Fruit fly (Drosophila melanogaster): ENCODE measurements around the gene NijA.

Gene NijA

dm6 chr3L:10656451-10657198 is 40.1 kb downstream of the NijA start (continued):
- TF ChIP-seq CG2712 (tag; optimal IDR thresholded peaks at IDR 0.05) (peak; percentile 45), CG7745 (tag; optimal IDR thresholded peaks at IDR 0.05) (no peak), NC2α (GFP tag; optimal IDR thresholded peaks at IDR 0.05) (peak; percentile 63), CG8281 (tag; optimal IDR thresholded peaks at IDR 0.05) (peak; percentile 40), amos (GFP tag; IDR thresholded peaks at IDR 0.05; ENCODE audit: partially characterized antibody) (no peak), ind (GFP tag; optimal IDR thresholded peaks at IDR 0.05) (no peak), croc (GFP tag; conservative IDR thresholded peaks at IDR 0.05) (no peak), CG17912 (GFP tag; optimal IDR thresholded peaks at IDR 0.05) (peak; percentile 72), fd102C (GFP tag; optimal IDR thresholded peaks at IDR 0.05) (no peak), klu (GFP tag; IDR thresholded peaks at IDR 0.05) (no peak), CG6654 (GFP tag; optimal IDR thresholded peaks at IDR 0.05) (no peak), CG1233 (GFP tag; optimal IDR thresholded peaks at IDR 0.05) (peak; percentile 83), CG9797 (GFP tag; optimal IDR thresholded peaks at IDR 0.05) (no peak), CG2116 (GFP tag; optimal IDR thresholded peaks at IDR 0.05) (peak; percentile 60), CG6683 (GFP tag; optimal IDR thresholded peaks at IDR 0.05) (peak; percentile 58), Nf-YB (GFP tag; optimal IDR thresholded peaks at IDR 0.05) (peak; percentile 47), zfh2 (GFP tag; optimal IDR thresholded peaks at IDR 0.05) (no peak), CG12104 (GFP tag; optimal IDR thresholded peaks at IDR 0.05) (peak; percentile 38), CG16815 (GFP tag; optimal IDR thresholded peaks at IDR 0.05) (no peak), BEAF-32 (GFP tag; optimal IDR thresholded peaks at IDR 0.05) (no peak), CG3726 (GFP tag; IDR thresholded peaks at IDR 0.05) (no peak), Pdp1 (GFP tag; optimal IDR thresholded peaks at IDR 0.05) (peak; percentile 34 to 55), nom (GFP tag; optimal IDR thresholded peaks at IDR 0.05) (peak; percentile 46), CG17829 (tag; optimal IDR thresholded peaks at IDR 0.05) (peak; percentile 14), CG3995 (GFP tag; optimal IDR thresholded peaks at IDR 0.05) (peak; percentile 1), caup (GFP tag; optimal IDR thresholded peaks at IDR 0.05; ENCODE audit: severe bottlenecking) (peak; percentile 81), NfI (GFP tag; optimal IDR thresholded peaks at IDR 0.05) (peak; percentile 48), sr (GFP tag; IDR thresholded peaks at IDR 0.05) (peak; percentile 25; the same call in 2 of the 3 replicates), ken (GFP tag; IDR thresholded peaks at IDR 0.05) (no peak), Deaf1 (tag; optimal IDR thresholded peaks at IDR 0.05) (no peak), CG2678 (tag; optimal IDR thresholded peaks at IDR 0.05) (peak; percentile 81), NK7.1 (GFP tag; optimal IDR thresholded peaks at IDR 0.05) (peak; percentile 70), CG4424 (GFP tag; optimal IDR thresholded peaks at IDR 0.05) (peak; percentile 60), CG7372 (GFP tag; IDR thresholded peaks at IDR 0.05) (no peak), zen2 (GFP tag; IDR thresholded peaks at IDR 0.05; ENCODE audit: partially characterized antibody) (no peak), Camta (GFP tag; optimal IDR thresholded peaks at IDR 0.05) (peak; percentile 68), CG18262 (tag; optimal IDR thresholded peaks at IDR 0.05) (peak; percentile 44), CG11695 (GFP tag; IDR thresholded peaks at IDR 0.05) (peak; percentile 15; the same call in 1 of the 3 replicates), CG6254 (GFP tag; optimal IDR thresholded peaks at IDR 0.05) (peak; percentile 36)

- no peak for TF ChIP-seq CG17612 (GFP tag; IDR thresholded peaks at IDR 0.05)
- peak; percentile 67 for TF ChIP-seq Med (GFP tag)
- no peak for TF ChIP-seq BtbVII (GFP tag; optimal IDR thresholded peaks at IDR 0.05)
- TF ChIP-seq sens (GFP tag), result peak; percentile 55
- TF ChIP-seq gem (tag; optimal IDR thresholded peaks at IDR 0.05), result peak; percentile 19
- peak in 1 of 2 experiments; percentile 34 for TF ChIP-seq Pdp1 (GFP tag; optimal IDR thresholded peaks at IDR 0.05)
- peak; percentile 8 for TF ChIP-seq CG1603 (tag; optimal IDR thresholded peaks at IDR 0.05)
These were observed 42.2 kb downstream of the NijA start for dm6 chr3L:10654439-10654838.
